Fruit fly (Drosophila melanogaster): ENCODE measurements around the gene Pop5.
A peak's percentile ranks its signal among the peaks of the same experiment; 100 is the strongest.

DNA sequence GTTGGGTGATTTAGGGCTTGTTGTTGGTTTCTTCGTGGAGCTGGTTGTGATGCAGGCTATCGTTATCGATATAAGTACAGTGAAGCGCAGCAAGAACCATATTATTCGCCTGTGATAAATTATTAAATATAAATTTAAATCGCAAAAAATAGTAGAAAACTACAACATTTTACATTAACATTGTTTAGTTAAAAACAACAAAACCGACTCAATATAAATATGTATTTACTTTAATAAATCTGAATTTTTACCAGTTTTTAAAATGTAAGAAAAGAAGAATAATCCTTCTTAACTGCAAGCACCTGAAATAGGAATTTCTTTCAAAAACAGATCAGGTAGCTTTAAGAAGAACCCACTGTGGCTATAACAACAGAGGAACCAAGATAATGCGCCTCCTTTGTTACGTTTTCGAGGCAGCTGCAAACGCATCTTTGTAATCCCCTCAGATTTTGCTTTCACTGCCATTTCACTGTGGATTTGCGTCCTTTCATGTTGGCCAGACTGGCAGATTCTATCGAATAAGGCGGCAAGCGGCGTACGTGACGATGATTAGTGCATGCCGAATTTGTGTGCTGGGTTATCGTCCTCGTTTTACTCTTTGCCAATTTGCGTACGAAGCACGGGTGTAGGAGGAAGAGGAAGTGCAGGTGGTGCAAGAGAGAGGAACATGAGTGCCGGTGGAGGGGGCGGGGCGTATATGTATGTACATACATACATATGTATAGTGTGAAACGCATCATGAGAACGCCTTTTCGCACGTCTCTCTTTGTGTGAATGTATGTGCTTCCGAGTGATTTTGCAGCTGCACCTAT is 34.1 kb downstream of the Pop5 start:
- TF ChIP-seq Blimp-1 (GFP tag; optimal IDR thresholded peaks at IDR 0.05) (no peak), OdsH (GFP tag; optimal IDR thresholded peaks at IDR 0.05) (peak; percentile 43), CG1621 (tag; optimal IDR thresholded peaks at IDR 0.05) (no peak)
